Fruit fly (Drosophila melanogaster) whole organism, adult: Measurements from ENCODE around the gene CG8202.

Source experiments
- cic ChIP-seq: fragments of 200-800 bp; sonication (Bioruptor generic); optimal IDR thresholded peaks from 2 replicates; lab custom pipeline; 2017; ENCODE audit warnings: missing biosample characterization, mild to moderate bottlenecking, missing genetic modification characterization, moderate library complexity
- tj ChIP-seq: fragments of 200-800 bp; sonication (Bioruptor generic); optimal IDR thresholded peaks from 3 replicates; lab custom pipeline; 2017; ENCODE audit warnings: missing biosample characterization, mild to moderate bottlenecking, missing genetic modification characterization, moderate library complexity

dm6 chr3R:8780689-8781088 is 48.8 kb downstream of the CG8202 start, which contains the start of gene CG33189:
- no peak for TF ChIP-seq cic (GFP tag; lab: Kevin White, UChicago)
- no peak for TF ChIP-seq tj (GFP tag; lab: Kevin White, UChicago)
